Worm (Caenorhabditis elegans) whole organism, L4/young adult: ENCODE data around the gene syx-3.

Source experiments
- W03F9.2 ChIP-seq: fragments of 150-350 bp; optimal IDR thresholded peaks from 2 replicates; lab custom pipeline; 2014; ENCODE audit warnings: missing biosample characterization, missing genetic modification characterization
- dao-5 ChIP-seq: sonication (generic microtip); optimal IDR thresholded peaks from 2 replicates; lab custom pipeline; 2016; ENCODE audit warnings: missing genotype, missing genetic modification characterization, moderate library complexity, missing compliant biosample characterization

- TF ChIP-seq W03F9.2 (tag; lab: Kevin White, UChicago) (no peak), dao-5 (tag; lab: Kevin White, UChicago) (no peak)
Observed at ce11 chrX:5366613-5367012, 17.7 kb downstream of the syx-3 start.
